Worm (Caenorhabditis elegans) whole organism, young adult: Measurements from ENCODE around the gene cyp-34A9.

Experiments used
- F49E8.2 ChIP-seq: sonication (generic microtip); optimal IDR thresholded peaks from 3 replicates; lab custom pipeline; 2017; ENCODE audit warnings: missing genetic modification characterization, mild to moderate bottlenecking, missing compliant biosample characterization, antibody characterized with exemption, moderate library complexity; ENCODE audit not compliant: insufficient read depth
- F57A8.1 ChIP-seq: fragments of 200-800 bp; sonication (Bioruptor generic); optimal IDR thresholded peaks from 2 replicates; lab custom pipeline; 2018; ENCODE audit warnings: mild to moderate bottlenecking, missing genetic modification characterization, moderate library complexity, missing compliant biosample characterization
- T26A5.8 ChIP-seq: sonication (generic microtip); optimal IDR thresholded peaks from 2 replicates; lab custom pipeline; 2016; ENCODE audit warnings: missing genetic modification characterization, missing compliant biosample characterization
- ama-1 ChIP-seq, 3 experiments: fragments of 150-350 bp in 1 of 3; sonication (generic microtip) in 2 of 3; optimal IDR thresholded peaks; 2 replicates each; lab custom pipeline; 2014 to 2018; ENCODE audit warnings: missing biosample characterization in 2 of 3, missing genetic modification characterization in 2 of 3, missing genetic modification reagents in 2 of 3
- atf-7 ChIP-seq: sonication (generic microtip); optimal IDR thresholded peaks from 2 replicates; lab custom pipeline; 2017; ENCODE audit warnings: mild to moderate bottlenecking, missing genetic modification characterization, missing compliant biosample characterization
- bed-1 ChIP-seq: fragments of 200-800 bp; sonication (Bioruptor generic); IDR thresholded peaks from 2 replicates; pipeline ENCODE4 v1.3.6; 2022; ENCODE audit warnings: missing genetic modification reagents, missing genetic modification characterization, missing compliant biosample characterization
- bed-2 ChIP-seq: fragments of 200-800 bp; sonication (Bioruptor generic); IDR thresholded peaks from 2 replicates; pipeline ENCODE4 v1.3.6; 2022; ENCODE audit warnings: missing genetic modification reagents, missing genetic modification characterization, missing compliant biosample characterization
- cebp-2 ChIP-seq: fragments of 200-800 bp; sonication (Bioruptor generic); IDR thresholded peaks from 2 replicates; pipeline ENCODE4 v1.3.6; 2022; ENCODE audit warnings: missing genetic modification characterization, missing compliant biosample characterization
- ceh-27 ChIP-seq: fragments of 200-800 bp; sonication (Bioruptor generic); optimal IDR thresholded peaks from 2 replicates; lab custom pipeline; 2018; ENCODE audit warnings: mild to moderate bottlenecking, missing genetic modification characterization, moderate library complexity, missing compliant biosample characterization
- die-1 ChIP-seq: sonication (generic microtip); optimal IDR thresholded peaks from 2 replicates; lab custom pipeline; 2016; ENCODE audit warnings: missing genotype, mild to moderate bottlenecking, missing genetic modification characterization, missing compliant biosample characterization
- egl-44 ChIP-seq: fragments of 200-800 bp; sonication (Bioruptor generic); IDR thresholded peaks from 2 replicates; pipeline ENCODE4 v1.3.6; 2022; ENCODE audit warnings: missing genetic modification reagents, missing genetic modification characterization, missing compliant biosample characterization
- ets-4 ChIP-seq: fragments of 200-800 bp; sonication (Bioruptor generic); optimal IDR thresholded peaks from 2 replicates; lab custom pipeline; 2018; ENCODE audit warnings: mild to moderate bottlenecking, missing genetic modification characterization, missing compliant biosample characterization
- hlh-26 ChIP-seq: fragments of 200-800 bp; sonication (Bioruptor generic); conservative IDR thresholded peaks from 2 replicates; pipeline ENCODE4 v1.3.6; 2022; ENCODE audit warnings: missing genetic modification reagents, missing genetic modification characterization, missing compliant biosample characterization
- hmg-1.2 ChIP-seq: fragments of 200-800 bp; sonication (Bioruptor generic); IDR thresholded peaks from 2 replicates; pipeline ENCODE4 v1.3.6; 2022; ENCODE audit warnings: missing genetic modification reagents, missing genetic modification characterization, missing compliant biosample characterization
- lin-26 ChIP-seq: fragments of 200-800 bp; sonication (Bioruptor generic); IDR thresholded peaks from 2 replicates; pipeline ENCODE4 v1.3.6; 2022; ENCODE audit warnings: missing genetic modification reagents, missing genetic modification characterization, missing compliant biosample characterization
- madf-3 ChIP-seq: fragments of 200-800 bp; sonication (Bioruptor generic); IDR thresholded peaks from 2 replicates; pipeline ENCODE4 v1.3.6; 2022; ENCODE audit warnings: missing genetic modification reagents, missing genetic modification characterization, missing compliant biosample characterization
- nfya-1 ChIP-seq: sonication (generic microtip); optimal IDR thresholded peaks from 2 replicates; lab custom pipeline; 2017; ENCODE audit warnings: antibody characterized with exemption, missing compliant biosample characterization, missing genetic modification characterization, borderline replicate concordance; ENCODE audit not compliant: insufficient read depth
- nfyb-1 ChIP-seq: fragments of 200-800 bp; sonication (Bioruptor generic); IDR thresholded peaks from 2 replicates; pipeline ENCODE4 v1.3.6; 2022; ENCODE audit warnings: missing genetic modification reagents, missing genetic modification characterization, missing compliant biosample characterization
- nhr-27 ChIP-seq: fragments of 200-800 bp; sonication (Bioruptor generic); optimal IDR thresholded peaks from 2 replicates; lab custom pipeline; 2018; ENCODE audit warnings: mild to moderate bottlenecking, missing genetic modification characterization, moderate library complexity, missing compliant biosample characterization
- repo-1 ChIP-seq: sonication (generic microtip); optimal IDR thresholded peaks from 2 replicates; lab custom pipeline; 2017; ENCODE audit warnings: mild to moderate bottlenecking, missing genetic modification characterization, missing compliant biosample characterization
- somi-1 ChIP-seq: fragments of 200-800 bp; sonication (Bioruptor generic); optimal IDR thresholded peaks from 2 replicates; lab custom pipeline; 2018; ENCODE audit warnings: mild to moderate bottlenecking, missing genetic modification characterization, missing compliant biosample characterization
- tbp1 ChIP-seq: fragments of 200-800 bp; sonication (Bioruptor generic); optimal IDR thresholded peaks from 2 replicates; lab custom pipeline; 2018; ENCODE audit warnings: mild to moderate bottlenecking, missing genetic modification characterization, missing compliant biosample characterization
- unc-62 ChIP-seq: fragments of 150-350 bp; optimal IDR thresholded peaks from 2 replicates; lab custom pipeline; 2014; ENCODE audit warnings: missing biosample characterization, missing genetic modification reagents, missing genetic modification characterization
- xnd-1 ChIP-seq: sonication (generic microtip); optimal IDR thresholded peaks from 2 replicates; lab custom pipeline; 2016; ENCODE audit warnings: missing genotype, missing genetic modification reagents, missing genetic modification characterization, missing compliant biosample characterization
- zfh-2 ChIP-seq: fragments of 200-800 bp; sonication (Bioruptor generic); conservative IDR thresholded peaks from 2 replicates; pipeline ENCODE4 v1.3.6; 2022; ENCODE audit warnings: missing genetic modification reagents, missing genetic modification characterization, missing compliant biosample characterization
- ztf-28 ChIP-seq: fragments of 200-800 bp; sonication (Bioruptor generic); IDR thresholded peaks from 2 replicates; pipeline ENCODE4 v1.3.6; 2022; ENCODE audit warnings: missing genetic modification reagents, missing genetic modification characterization, missing compliant biosample characterization

cyp-34A9 gene

ce11 chrV:3927522-3927921 lies 42.8 kb downstream of the cyp-34A9 start (continued):
- TF ChIP-seq ceh-27 (GFP tag; lab: Kevin White, UChicago), result no peak
- TF ChIP-seq, all 124 proteins: peak for 5

- 0 out of 2 replicates have a peak, but pooled peaks have one; percentile 45 for TF ChIP-seq madf-3 (GFP tag; lab: Robert Waterston, UW)
- no peak for TF ChIP-seq egl-44 (GFP tag; lab: Robert Waterston, UW)
- no peak for TF ChIP-seq nfyb-1 (GFP tag; lab: Robert Waterston, UW)
- TF ChIP-seq, all 124 proteins: peak for 1
Observed at ce11 chrV:3922547-3922946, 47.8 kb downstream of the cyp-34A9 start.

ce11 chrV:3921635-3922034 lies 48.7 kb downstream of the cyp-34A9 start, which contains the start of gene srx-65:
Gene srx-65, plus strand, starts transcription at chrV:3921935.
- TF ChIP-seq tbp1 (GFP tag; lab: Kevin White, UChicago), result no peak
- TF ChIP-seq T26A5.8 (tag; lab: Kevin White, UChicago), result no peak
- no peak for TF ChIP-seq zfh-2
- no peak for TF ChIP-seq F57A8.1 (GFP tag; lab: Kevin White, UChicago)
- no peak for TF ChIP-seq hmg-1.2 (GFP tag; lab: Robert Waterston, UW)
- TF ChIP-seq nfya-1 (tag; lab: Kevin White, UChicago), result no peak
- no peak for TF ChIP-seq somi-1 (GFP tag; lab: Kevin White, UChicago)
- no peak for TF ChIP-seq bed-1 (GFP tag; lab: Robert Waterston, UW)
- no peak for TF ChIP-seq F49E8.2 (tag; lab: Kevin White, UChicago)
- TF ChIP-seq hlh-26 (GFP tag; lab: Robert Waterston, UW), result no peak
- TF ChIP-seq xnd-1 (tag; lab: Kevin White, UChicago), result no peak
- no peak for TF ChIP-seq die-1
- TF ChIP-seq repo-1, result no peak
- no peak for TF ChIP-seq lin-26 (GFP tag; lab: Robert Waterston, UW)
- TF ChIP-seq ets-4, result no peak
- TF ChIP-seq unc-62, result no peak
- no peak for TF ChIP-seq nhr-27 (tag; lab: Kevin White, UChicago)
- no peak for TF ChIP-seq cebp-2 (GFP tag; lab: Robert Waterston, UW)
- no peak for TF ChIP-seq bed-2 (GFP tag; lab: Robert Waterston, UW)
- TF ChIP-seq ama-1 (optimal IDR thresholded peaks at IDR 0.05; lab: Kevin White, UChicago), result no peak
- no peak for TF ChIP-seq ama-1 (GFP tag; optimal IDR thresholded peaks at IDR 0.05; lab: Kevin White, UChicago)

ce11 chrV:3919289-3919688 lies 51.1 kb downstream of the cyp-34A9 start, which contains the start of gene srx-66:
Gene srx-66, plus strand, starts transcription at chrV:3919589.
- no peak for TF ChIP-seq ceh-27 (GFP tag; lab: Kevin White, UChicago)
- no peak for TF ChIP-seq ztf-28 (GFP tag; lab: Robert Waterston, UW)
- TF ChIP-seq atf-7, result no peak
